Worm (Caenorhabditis elegans): ENCODE results near the gene etr-1.

Gene etr-1

ce11 chrII:162182-162581, at the start of gene etr-1:
Gene etr-1, plus strand, starts transcription at chrII:162374.
- TF ChIP-seq elt-1 (tag; optimal IDR thresholded peaks at IDR 0.05; ENCODE audit: borderline replicate concordance, insufficient read depth): peak; percentile 2
- no peak for TF ChIP-seq nhr-12 (tag; optimal IDR thresholded peaks at IDR 0.05)

DNA sequence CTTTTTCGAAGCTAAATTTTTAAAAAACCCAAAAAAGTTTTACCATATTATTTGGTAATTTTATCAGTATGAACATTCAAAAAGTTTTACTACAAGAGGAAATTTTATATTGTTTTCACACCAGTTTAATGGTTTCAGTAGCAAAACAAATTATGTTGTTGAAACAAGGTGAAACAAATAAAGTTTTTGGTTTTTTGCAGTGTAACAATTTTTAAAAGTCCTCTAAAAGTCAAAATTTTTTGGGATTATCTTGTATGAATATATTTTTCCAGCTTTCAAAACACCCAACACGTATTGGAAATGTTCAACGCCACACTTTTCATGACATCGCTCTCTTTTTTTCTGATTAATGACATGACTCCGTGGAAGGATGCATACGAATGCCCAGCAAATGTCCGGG, 45.3 kb upstream of the etr-1 start, which contains the start of gene srt-54:
TSS of gene srt-54 (plus strand) at position 301 of the 400 bp plus-strand sequence.
- TF ChIP-seq drap-1 (GFP tag; optimal IDR thresholded peaks at IDR 0.05) (no peak), mab-5 (tag; optimal IDR thresholded peaks at IDR 0.05) (no peak), sem-2 (GFP tag; optimal IDR thresholded peaks at IDR 0.05) (no peak), ztf-11 (tag; optimal IDR thresholded peaks at IDR 0.05) (no peak), ham-2 (GFP tag; optimal IDR thresholded peaks at IDR 0.05) (no peak), nhr-2 (tag; optimal IDR thresholded peaks at IDR 0.05) (no peak), lin-32 (GFP tag; optimal IDR thresholded peaks at IDR 0.05) (no peak), M03D4.4 (tag; optimal IDR thresholded peaks at IDR 0.05) (no peak), mep-1 (tag; optimal IDR thresholded peaks at IDR 0.05) (no peak), nhr-237 (tag; optimal IDR thresholded peaks at IDR 0.05) (no peak), ceh-43 (GFP tag; optimal IDR thresholded peaks at IDR 0.05) (no peak), lin-13 (tag; optimal IDR thresholded peaks at IDR 0.05) (no peak), unc-120 (tag; optimal IDR thresholded peaks at IDR 0.05; ENCODE audit: poor library complexity, severe bottlenecking) (no peak)

ce11 chrII:121121-121520, 41.1 kb upstream of the etr-1 start, which contains the start of gene K10B4.3:
Gene K10B4.3, minus strand, starts transcription at chrII:121221.
- no peak for TF ChIP-seq bed-3 (GFP tag; optimal IDR thresholded peaks at IDR 0.05)
- TF ChIP-seq drap-1 (GFP tag; optimal IDR thresholded peaks at IDR 0.05): no peak
- no peak for TF ChIP-seq lin-13 (tag; optimal IDR thresholded peaks at IDR 0.05)
- TF ChIP-seq unc-62 (GFP tag; optimal IDR thresholded peaks at IDR 0.05): no peak
- no peak for TF ChIP-seq mab-5 (tag; optimal IDR thresholded peaks at IDR 0.05)
- no peak for TF ChIP-seq ceh-39 (tag; optimal IDR thresholded peaks at IDR 0.05)
- TF ChIP-seq lin-32 (GFP tag; optimal IDR thresholded peaks at IDR 0.05): no peak
- TF ChIP-seq sem-2 (GFP tag; optimal IDR thresholded peaks at IDR 0.05): no peak
- no peak for TF ChIP-seq pha-4 (tag; optimal IDR thresholded peaks at IDR 0.05)
- TF ChIP-seq flh-1 (GFP tag; optimal IDR thresholded peaks at IDR 0.05): no peak
- TF ChIP-seq zip-8 (tag; optimal IDR thresholded peaks at IDR 0.05): no peak
- no peak for TF ChIP-seq ceh-43 (GFP tag; optimal IDR thresholded peaks at IDR 0.05)
- no peak for TF ChIP-seq ces-1 (GFP tag; optimal IDR thresholded peaks at IDR 0.05)
- no peak for TF ChIP-seq mep-1 (tag; optimal IDR thresholded peaks at IDR 0.05)
- TF ChIP-seq cnd-1 (tag; optimal IDR thresholded peaks at IDR 0.05): no peak
- no peak for TF ChIP-seq sptf-1 (tag; optimal IDR thresholded peaks at IDR 0.05)

DNA sequence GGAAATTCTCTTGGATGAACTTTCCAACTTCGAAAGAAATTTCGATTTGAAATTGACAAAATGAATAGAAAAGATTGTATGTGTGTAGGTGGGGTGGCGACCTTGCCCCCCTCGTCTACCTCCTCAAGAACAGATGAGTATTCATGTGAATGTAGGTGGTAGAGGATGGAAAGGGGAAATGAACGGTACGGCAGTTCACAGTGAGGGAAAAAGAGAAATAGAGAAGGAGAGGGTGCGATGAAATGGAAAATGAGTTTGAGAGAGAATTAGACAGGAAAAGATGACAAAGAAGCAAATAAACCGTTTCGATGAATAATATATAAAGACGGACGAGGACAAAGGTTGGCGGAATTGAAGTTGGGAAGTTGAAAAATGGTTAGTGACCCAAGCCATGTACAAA, 40.2 kb upstream of the etr-1 start:
- TF ChIP-seq cnd-1 (tag; optimal IDR thresholded peaks at IDR 0.05) (no peak), lin-32 (GFP tag; optimal IDR thresholded peaks at IDR 0.05) (no peak), flh-1 (GFP tag; optimal IDR thresholded peaks at IDR 0.05) (no peak), nhr-2 (tag; optimal IDR thresholded peaks at IDR 0.05) (peak; percentile 75), sptf-1 (tag; optimal IDR thresholded peaks at IDR 0.05) (no peak)

- TF ChIP-seq lin-13 (tag; optimal IDR thresholded peaks at IDR 0.05) (no peak), unc-39 (tag; optimal IDR thresholded peaks at IDR 0.05) (no peak), unc-120 (tag; optimal IDR thresholded peaks at IDR 0.05; ENCODE audit: poor library complexity, severe bottlenecking) (no peak), ham-2 (GFP tag; optimal IDR thresholded peaks at IDR 0.05) (no peak), sem-2 (GFP tag; optimal IDR thresholded peaks at IDR 0.05) (no peak), zip-8 (tag; optimal IDR thresholded peaks at IDR 0.05) (no peak), elt-3 (tag; optimal IDR thresholded peaks at IDR 0.05) (no peak), mep-1 (tag; optimal IDR thresholded peaks at IDR 0.05) (no peak), tbx-8 (GFP tag; optimal IDR thresholded peaks at IDR 0.05) (no peak), ceh-39 (tag; optimal IDR thresholded peaks at IDR 0.05) (no peak), nhr-237 (tag; optimal IDR thresholded peaks at IDR 0.05) (no peak), nhr-28 (tag; optimal IDR thresholded peaks at IDR 0.05) (no peak), drap-1 (GFP tag; optimal IDR thresholded peaks at IDR 0.05) (no peak), M03D4.4 (tag; optimal IDR thresholded peaks at IDR 0.05) (no peak), mab-5 (tag; optimal IDR thresholded peaks at IDR 0.05) (no peak), flh-1 (GFP tag; optimal IDR thresholded peaks at IDR 0.05) (no peak), ztf-11 (tag; optimal IDR thresholded peaks at IDR 0.05) (no peak), sptf-1 (tag; optimal IDR thresholded peaks at IDR 0.05) (no peak), blmp-1 (tag; optimal IDR thresholded peaks at IDR 0.05) (no peak)
These were observed 39.7 kb upstream of the etr-1 start for ce11 chrII:122494-122893.

DNA sequence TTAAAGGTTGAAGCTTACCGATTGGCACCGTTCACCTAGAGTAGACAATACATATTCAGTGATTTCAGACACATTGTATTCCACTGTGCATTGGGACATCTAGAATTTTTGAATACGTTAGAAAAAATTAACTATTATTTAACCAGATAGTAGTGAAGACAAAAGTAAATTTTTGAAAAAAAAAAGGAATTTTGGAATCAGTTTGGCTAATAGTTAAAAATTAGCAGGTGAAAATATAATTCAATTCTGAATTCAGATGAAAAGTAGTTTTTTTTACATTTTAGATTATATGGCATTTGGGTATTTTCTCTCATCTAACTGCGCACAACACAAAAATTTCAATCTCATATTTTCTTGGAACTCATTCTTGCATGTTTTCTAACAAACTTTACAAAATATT, 37.3 kb upstream of the etr-1 start, which contains the start of gene nmur-2:
TSS of gene nmur-2 (minus strand) at position 101 of the 400 bp plus-strand sequence.
- TF ChIP-seq pha-4 (tag; optimal IDR thresholded peaks at IDR 0.05) (no peak), unc-120 (tag; optimal IDR thresholded peaks at IDR 0.05; ENCODE audit: poor library complexity, severe bottlenecking) (no peak), snpc-4 (tag; optimal IDR thresholded peaks at IDR 0.05) (no peak), blmp-1 (tag; optimal IDR thresholded peaks at IDR 0.05) (no peak), lin-13 (tag; optimal IDR thresholded peaks at IDR 0.05) (no peak), cnd-1 (tag; optimal IDR thresholded peaks at IDR 0.05) (no peak), hlh-1 (tag; optimal IDR thresholded peaks at IDR 0.05) (no peak), flh-1 (GFP tag; optimal IDR thresholded peaks at IDR 0.05) (no peak), nhr-12 (tag; optimal IDR thresholded peaks at IDR 0.05) (no peak), ham-2 (GFP tag; optimal IDR thresholded peaks at IDR 0.05) (no peak), zip-8 (tag; optimal IDR thresholded peaks at IDR 0.05) (no peak), elt-3 (tag; optimal IDR thresholded peaks at IDR 0.05) (no peak), mls-2 (tag; optimal IDR thresholded peaks at IDR 0.05) (no peak), ceh-39 (tag; optimal IDR thresholded peaks at IDR 0.05) (no peak), bed-3 (GFP tag; optimal IDR thresholded peaks at IDR 0.05) (no peak), nhr-76 (tag; optimal IDR thresholded peaks at IDR 0.05) (no peak), mep-1 (tag; optimal IDR thresholded peaks at IDR 0.05) (no peak)
